Worm (Caenorhabditis elegans): ENCODE data around the gene srpa-68.

- TF ChIP-seq sem-4 (tag; optimal IDR thresholded peaks at IDR 0.05): no peak
- no peak for TF ChIP-seq R02D3.7 (tag; optimal IDR thresholded peaks at IDR 0.05)
- no peak for TF ChIP-seq ama-1 (optimal IDR thresholded peaks at IDR 0.05)
- no peak for TF ChIP-seq snpc-4 (tag; optimal IDR thresholded peaks at IDR 0.05)
- TF ChIP-seq fos-1 (tag; optimal IDR thresholded peaks at IDR 0.05): peak; percentile 49
- no peak for TF ChIP-seq elt-3 (tag; optimal IDR thresholded peaks at IDR 0.05)
Observed at ce11 chrV:12301985-12302591, 10.6 kb upstream of the srpa-68 start, which contains the start of the genes frm-7 and F55C5.17.

Measured in whole organism, L2 larva.